Worm (Caenorhabditis elegans) whole organism, early embryonic: ENCODE results near the gene F22H10.2.

Source experiments
- F13C5.2 ChIP-seq: sonication (generic microtip); optimal IDR thresholded peaks from 2 replicates; lab custom pipeline; 2017; ENCODE audit warnings: mild to moderate bottlenecking, missing genetic modification characterization, inconsistent platforms, missing compliant biosample characterization
- aly-1 ChIP-seq: sonication (generic microtip); optimal IDR thresholded peaks from 2 replicates; lab custom pipeline; 2016; ENCODE audit warnings: missing genetic modification characterization, missing compliant biosample characterization
- ama-1 ChIP-seq: fragments of 150-350 bp; optimal IDR thresholded peaks from 2 replicates; lab custom pipeline; 2014
- ceh-13 ChIP-seq: fragments of 200-800 bp; sonication (Bioruptor generic); optimal IDR thresholded peaks from 2 replicates; lab custom pipeline; 2018; ENCODE audit warnings: mild to moderate bottlenecking, missing genetic modification characterization, missing compliant biosample characterization
- ceh-36 ChIP-seq: sonication (generic microtip); optimal IDR thresholded peaks from 2 replicates; lab custom pipeline; 2016; ENCODE audit warnings: missing genetic modification characterization, inconsistent platforms, missing compliant biosample characterization
- ets-7 ChIP-seq: sonication (generic microtip); optimal IDR thresholded peaks from 2 replicates; lab custom pipeline; 2016; ENCODE audit warnings: missing genotype, missing genetic modification characterization, missing compliant biosample characterization
- hmg-4 ChIP-seq: fragments of 200-800 bp; sonication (Bioruptor generic); optimal IDR thresholded peaks from 2 replicates; lab custom pipeline; 2018; ENCODE audit warnings: mild to moderate bottlenecking, missing genetic modification characterization, missing compliant biosample characterization
- pes-1 ChIP-seq: fragments of 200-800 bp; sonication (Bioruptor generic); IDR thresholded peaks from 2 replicates; pipeline ENCODE4 v1.3.6; 2022; ENCODE audit warnings: missing genetic modification reagents, missing genetic modification characterization, missing compliant biosample characterization

DNA sequence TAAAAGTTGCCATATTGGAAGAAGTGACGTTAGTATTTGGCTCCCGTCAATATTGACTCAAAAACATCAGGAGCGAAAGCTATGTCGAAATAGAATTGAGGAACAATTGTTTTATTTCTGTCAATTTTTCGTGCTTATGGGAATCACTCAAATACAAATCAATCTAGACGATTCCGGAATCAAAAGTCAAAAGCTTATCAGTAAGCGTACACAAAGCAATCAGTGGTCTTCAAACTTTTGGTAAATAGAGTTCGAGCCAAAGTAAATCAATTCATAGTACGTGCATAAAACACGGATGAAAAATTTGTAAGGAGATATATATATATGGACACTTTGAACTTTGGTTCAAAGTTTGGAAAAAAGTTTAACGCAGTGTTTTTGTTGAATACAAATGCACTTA, 1.2 kb upstream of the F22H10.2 start:
- TF ChIP-seq ceh-13 (GFP tag; lab: Kevin White, UChicago), result no peak
- TF ChIP-seq ama-1 (lab: Kevin White, UChicago), result no peak
- TF ChIP-seq aly-1 (tag; lab: Kevin White, UChicago), result no peak
- TF ChIP-seq F13C5.2 (tag; lab: Kevin White, UChicago), result no peak
- TF ChIP-seq ets-7 (tag; lab: Kevin White, UChicago), result no peak
- TF ChIP-seq ceh-36, result no peak
- no peak for TF ChIP-seq pes-1 (GFP tag; lab: Robert Waterston, UW)
- TF ChIP-seq hmg-4 (GFP tag; lab: Kevin White, UChicago), result no peak
